Fruit fly (Drosophila melanogaster): ENCODE results near the gene PpD3.
A peak's percentile ranks its signal among the peaks of the same experiment; 100 is the strongest.

The PpD3 gene

DNA sequence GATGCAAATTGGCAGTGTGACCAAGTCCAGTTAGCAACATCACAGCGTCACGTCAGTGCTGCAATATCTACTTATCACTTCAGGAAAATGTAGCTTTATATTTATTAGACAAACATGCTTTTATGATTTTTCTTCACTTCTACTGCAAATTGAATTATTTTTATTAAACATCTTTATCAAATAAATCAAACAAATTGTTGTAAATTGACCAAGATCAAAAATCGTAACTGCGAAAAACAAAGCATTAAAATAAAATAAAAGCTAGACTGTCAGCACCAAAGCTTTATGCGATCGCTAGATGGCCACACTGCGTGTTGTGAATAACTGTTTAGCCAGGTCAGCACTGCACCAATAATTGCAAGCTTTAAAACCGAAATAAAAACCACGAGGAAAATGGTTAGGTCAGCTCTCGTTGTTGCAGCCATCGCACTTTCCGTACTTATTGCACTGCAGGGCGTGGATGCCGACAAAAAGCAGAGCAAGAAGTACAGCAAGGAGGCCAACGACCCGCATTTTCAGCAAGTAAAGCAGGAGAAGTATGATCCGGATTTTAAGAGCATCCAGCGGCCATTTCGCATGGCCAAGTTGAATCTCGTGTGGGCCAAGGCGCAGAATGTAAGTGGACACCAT, 43.6 kb downstream of the PpD3 start, which contains the start of the genes CG12945 and CG8507 (continued):
- TF ChIP-seq CG32767 (GFP tag; IDR thresholded peaks at IDR 0.05) (no peak), run (tag; optimal IDR thresholded peaks at IDR 0.05) (no peak), vvl (GFP tag; IDR thresholded peaks at IDR 0.05) (peak; percentile 31; the same call in 1 of the 2 replicates), E2f2 (GFP tag; IDR thresholded peaks at IDR 0.05) (0 out of 2 replicates have a peak, but pooled peaks have one; percentile 31), CG4282 (GFP tag; optimal IDR thresholded peaks at IDR 0.05) (no peak), CG1832 (GFP tag; optimal IDR thresholded peaks at IDR 0.05) (no peak), unc-4 (GFP tag; IDR thresholded peaks at IDR 0.05; ENCODE audit: partially characterized antibody) (0 out of 2 replicates have a peak, but pooled peaks have one; percentile 31), mirr (GFP tag; optimal IDR thresholded peaks at IDR 0.05) (no peak), Fer2 (tag; optimal IDR thresholded peaks at IDR 0.05) (no peak), Hand (GFP tag; optimal IDR thresholded peaks at IDR 0.05) (no peak), vnd (GFP tag; IDR thresholded peaks at IDR 0.05; ENCODE audit: partially characterized antibody) (no peak), CG15601 (tag; optimal IDR thresholded peaks at IDR 0.05) (peak; percentile 35), ftz-f1 (GFP tag; optimal IDR thresholded peaks at IDR 0.05) (no peak), CG16863 (GFP tag; optimal IDR thresholded peaks at IDR 0.05) (no peak), CG4328 (GFP tag; optimal IDR thresholded peaks at IDR 0.05) (no peak), Doc3 (GFP tag; IDR thresholded peaks at IDR 0.05; ENCODE audit: partially characterized antibody) (no peak), HLHmδ (GFP tag; optimal IDR thresholded peaks at IDR 0.05) (no peak), CG1603 (tag; optimal IDR thresholded peaks at IDR 0.05) (peak; percentile 32), Dip3 (GFP tag; optimal IDR thresholded peaks at IDR 0.05) (peak; percentile 52), Gsc (GFP tag; IDR thresholded peaks at IDR 0.05) (no peak), CG2116 (GFP tag; optimal IDR thresholded peaks at IDR 0.05) (peak; percentile 59), CG17328 (GFP tag; IDR thresholded peaks at IDR 0.05) (no peak), CG11456 (GFP tag; IDR thresholded peaks at IDR 0.05) (no peak), CG9727 (GFP tag; optimal IDR thresholded peaks at IDR 0.05) (peak; percentile 42), Six4 (GFP tag; optimal IDR thresholded peaks at IDR 0.05) (no peak), CG11696 (GFP tag; IDR thresholded peaks at IDR 0.05) (no peak), CG10543 (GFP tag; optimal IDR thresholded peaks at IDR 0.05) (no peak), z (GFP tag; IDR thresholded peaks at IDR 0.05) (no peak), CG14710 (tag; optimal IDR thresholded peaks at IDR 0.05) (peak; percentile 70), wor (GFP tag; IDR thresholded peaks at IDR 0.05) (no peak), Dll (GFP tag; IDR thresholded peaks at IDR 0.05; ENCODE audit: partially characterized antibody) (0 out of 4 replicates have a peak, but pooled peaks have one; percentile 37), CkIIα-i1 (GFP tag; IDR thresholded peaks at IDR 0.05) (no peak), CG8765 (GFP tag; IDR thresholded peaks at IDR 0.05) (no peak), crc (GFP tag; optimal IDR thresholded peaks at IDR 0.05) (no peak), en (GFP tag; optimal IDR thresholded peaks at IDR 0.05) (no peak), CG2202 (tag; optimal IDR thresholded peaks at IDR 0.05) (no peak), otp (GFP tag; IDR thresholded peaks at IDR 0.05) (no peak), MBD-R2 (GFP tag; IDR thresholded peaks at IDR 0.05) (peak; percentile 75), Mrtf (GFP tag; IDR thresholded peaks at IDR 0.05) (no peak), CG7745 (tag; optimal IDR thresholded peaks at IDR 0.05) (no peak), CG9797 (GFP tag; optimal IDR thresholded peaks at IDR 0.05) (peak; percentile 76), CG9932 (GFP tag; IDR thresholded peaks at IDR 0.05) (peak; percentile 67), Doc2 (GFP tag; IDR thresholded peaks at IDR 0.05) (no peak), CG9817 (tag; optimal IDR thresholded peaks at IDR 0.05) (peak; percentile 62), Neu2 (GFP tag; optimal IDR thresholded peaks at IDR 0.05; ENCODE audit: borderline replicate concordance) (no peak), ab (GFP tag; optimal IDR thresholded peaks at IDR 0.05) (no peak), TFAM (GFP tag; optimal IDR thresholded peaks at IDR 0.05) (no peak), Usf (GFP tag; optimal IDR thresholded peaks at IDR 0.05) (no peak), pum (GFP tag; optimal IDR thresholded peaks at IDR 0.05) (peak; percentile 15), HLH4C (GFP tag; IDR thresholded peaks at IDR 0.05; ENCODE audit: partially characterized antibody) (no peak)

All from whole organism, embryonic.